Worm (Caenorhabditis elegans) whole organism, L4/young adult: ENCODE data around the gene C04G2.10.

ENCODE experiments used
- W03F9.2 ChIP-seq: fragments of 150-350 bp; optimal IDR thresholded peaks from 2 replicates; lab custom pipeline; 2014; ENCODE audit warnings: missing biosample characterization, missing genetic modification characterization
- dao-5 ChIP-seq: sonication (generic microtip); optimal IDR thresholded peaks from 2 replicates; lab custom pipeline; 2016; ENCODE audit warnings: missing genotype, missing genetic modification characterization, moderate library complexity, missing compliant biosample characterization
- him-1 ChIP-seq: sonication (generic microtip); optimal IDR thresholded peaks from 2 replicates; lab custom pipeline; 2016; ENCODE audit warnings: missing genotype, missing genetic modification reagents, missing genetic modification characterization, missing compliant biosample characterization

The C04G2.10 gene

DNA sequence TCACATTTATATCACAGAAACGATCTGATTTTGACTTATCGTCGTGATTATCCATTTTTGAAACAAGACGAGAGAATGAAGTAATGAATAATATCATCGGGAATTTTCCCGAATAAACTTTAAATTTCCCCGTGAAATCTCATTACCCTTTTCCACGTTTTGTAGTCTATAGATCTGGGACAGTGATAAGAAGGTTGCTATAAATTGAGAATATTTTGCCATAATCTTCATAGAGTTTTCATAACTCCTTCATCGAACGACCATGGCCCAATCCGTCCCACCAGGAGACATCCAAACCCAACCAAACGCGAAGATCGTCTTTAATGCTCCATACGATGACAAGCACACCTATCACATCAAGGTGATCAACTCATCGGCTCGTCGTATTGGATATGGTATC lies 20.1 kb upstream of the C04G2.10 start, which contains the start of the genes C04G2.5 and msp-36:
Gene C04G2.5 (minus strand): TSS at position 101 of the 400 bp plus-strand sequence.
Gene msp-36 (plus strand): TSS at position 263 of the 400 bp plus-strand sequence.
- TF ChIP-seq dao-5, result no peak
- no peak for TF ChIP-seq him-1 (tag; lab: Kevin White, UChicago)
- no peak for TF ChIP-seq W03F9.2 (tag; lab: Kevin White, UChicago)

DNA sequence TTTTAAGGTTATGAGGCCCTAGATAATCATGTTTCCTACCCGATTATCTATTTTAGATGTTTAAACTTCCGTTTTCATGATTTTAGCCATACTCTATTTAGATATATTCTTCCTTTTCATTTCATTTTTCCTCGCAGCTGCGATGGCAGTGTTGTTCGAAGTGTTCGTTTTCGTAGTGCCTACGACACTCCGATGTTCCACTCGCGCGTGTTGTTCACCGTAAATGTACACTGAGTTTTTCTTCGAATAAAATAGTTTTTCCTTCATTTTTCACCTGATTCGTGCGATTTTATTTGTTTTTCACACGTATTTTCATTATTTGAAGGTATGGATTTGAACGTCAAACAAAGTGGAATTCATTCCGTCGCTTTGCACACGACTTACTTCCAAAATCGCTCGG lies 18.4 kb upstream of the C04G2.10 start, which contains the start of gene dis-3:
Gene dis-3 (plus strand): TSS at position 322 of the 400 bp plus-strand sequence.
- TF ChIP-seq dao-5 (no peak), W03F9.2 (tag; lab: Kevin White, UChicago) (no peak), him-1 (tag; lab: Kevin White, UChicago) (no peak)

DNA sequence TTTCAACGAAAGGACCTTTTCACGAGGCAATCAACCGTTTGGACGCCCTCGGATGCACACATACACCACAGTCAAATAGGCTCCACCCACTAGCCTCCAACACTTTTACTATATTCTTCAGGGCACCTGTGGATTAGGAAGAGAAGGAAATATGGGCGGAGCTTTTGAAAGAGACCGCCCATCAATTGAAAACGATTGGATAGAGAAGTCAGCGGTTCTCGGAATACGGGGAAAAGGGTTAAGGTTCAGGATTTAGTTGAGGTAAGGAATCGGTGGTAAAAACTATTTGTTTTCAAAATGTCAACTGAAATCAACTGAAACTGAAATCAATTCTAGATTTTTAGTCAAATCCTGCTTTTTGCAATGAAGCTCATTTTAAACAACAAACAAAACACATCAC lies 4.8 kb upstream of the C04G2.10 start, which contains the start of gene egl-38:
Gene egl-38 (minus strand): TSS at position 101 of the 400 bp plus-strand sequence.
- no peak for TF ChIP-seq dao-5
- no peak for TF ChIP-seq W03F9.2 (tag; lab: Kevin White, UChicago)
- TF ChIP-seq him-1 (tag; lab: Kevin White, UChicago), result no peak

DNA sequence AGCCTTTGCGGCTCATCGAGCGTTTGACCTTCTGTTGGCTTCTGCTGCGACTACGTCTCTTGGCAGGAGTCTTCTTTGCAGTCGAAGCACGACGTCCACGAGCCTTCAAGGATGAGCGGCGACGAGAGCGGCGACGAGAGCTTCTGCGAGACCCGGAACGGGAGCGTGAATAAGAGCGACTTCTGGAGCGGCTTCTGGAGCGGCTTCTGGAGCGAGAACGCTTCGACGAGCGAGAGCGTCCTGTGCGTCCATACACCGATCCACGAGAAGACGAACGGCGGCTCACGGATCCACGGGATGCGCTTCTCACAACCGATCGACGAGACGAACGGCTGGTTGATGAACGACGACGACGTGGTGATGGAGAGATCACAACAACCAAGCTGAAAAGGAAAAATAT lies 4.4 kb upstream of the C04G2.10 start:
- TF ChIP-seq dao-5 (no peak), W03F9.2 (tag; lab: Kevin White, UChicago) (no peak), him-1 (tag; lab: Kevin White, UChicago) (no peak)

DNA sequence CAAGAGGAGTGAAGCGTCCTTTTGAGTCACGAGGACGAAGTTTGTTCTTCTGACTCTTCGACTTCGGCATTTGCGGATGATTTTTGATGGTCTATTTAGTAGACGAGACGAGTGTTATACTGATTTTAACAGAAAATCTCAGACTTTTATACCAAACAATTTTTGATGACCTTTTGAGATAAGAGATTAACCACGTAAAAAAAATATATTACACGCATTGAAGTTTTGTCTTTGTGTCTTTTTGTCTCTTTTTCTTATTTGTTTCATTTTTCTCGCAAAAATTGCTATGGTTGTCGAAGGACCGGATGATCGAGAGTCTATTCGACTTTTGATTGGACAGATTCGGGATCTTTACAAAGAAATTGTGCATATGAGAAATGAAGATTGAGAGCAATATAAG lies 3.8 kb upstream of the C04G2.10 start, which contains the start of gene spch-1:
Gene spch-1 (minus strand): TSS at position 101 of the 400 bp plus-strand sequence.
- TF ChIP-seq him-1 (tag; lab: Kevin White, UChicago) (no peak), dao-5 (no peak), W03F9.2 (tag; lab: Kevin White, UChicago) (no peak)

DNA sequence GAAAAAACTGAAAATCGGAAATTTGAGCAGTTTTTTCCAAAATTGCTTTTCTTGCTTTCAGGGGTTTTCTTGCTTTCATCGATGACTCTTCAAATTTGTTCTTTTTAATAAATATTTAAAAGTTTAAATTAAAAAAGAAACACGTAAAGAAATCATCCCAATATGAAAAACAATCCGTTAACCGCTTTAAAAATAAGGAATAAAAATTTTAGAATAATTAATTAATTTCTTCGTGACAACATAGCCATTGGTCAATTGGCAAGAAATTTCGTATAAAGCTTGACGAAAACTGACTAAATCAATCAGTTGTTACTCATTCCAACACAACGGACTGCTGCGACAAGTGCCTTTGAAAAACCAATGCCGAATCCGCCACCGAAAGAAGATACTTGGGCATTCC lies 2.7 kb upstream of the C04G2.10 start, which contains the start of gene nsph-3.2:
Gene nsph-3.2 (plus strand): TSS at position 301 of the 400 bp plus-strand sequence.
- TF ChIP-seq W03F9.2 (tag; lab: Kevin White, UChicago) (no peak), him-1 (tag; lab: Kevin White, UChicago) (no peak), dao-5 (no peak)

DNA sequence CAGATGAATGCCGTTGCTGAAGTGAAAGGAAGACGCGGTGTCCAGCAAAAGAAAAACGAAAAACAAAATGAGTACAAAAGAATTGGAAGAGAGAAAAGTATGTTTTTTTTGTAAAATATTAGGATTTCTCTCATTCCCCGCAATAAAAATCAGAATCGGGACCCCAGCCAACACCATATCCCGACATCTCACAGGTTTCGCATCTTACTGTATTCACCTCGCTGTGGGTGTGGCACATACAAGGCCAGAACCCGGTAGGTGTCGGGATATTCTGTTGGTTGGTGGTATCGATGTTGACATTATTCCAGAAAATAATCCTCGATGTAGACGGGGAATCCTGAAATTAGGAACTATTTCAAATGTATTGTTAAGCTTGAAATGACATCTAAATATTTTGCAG lies 1.5 kb downstream of the C04G2.10 start:
- TF ChIP-seq W03F9.2 (tag; lab: Kevin White, UChicago) (no peak), dao-5 (no peak), him-1 (tag; lab: Kevin White, UChicago) (no peak)

DNA sequence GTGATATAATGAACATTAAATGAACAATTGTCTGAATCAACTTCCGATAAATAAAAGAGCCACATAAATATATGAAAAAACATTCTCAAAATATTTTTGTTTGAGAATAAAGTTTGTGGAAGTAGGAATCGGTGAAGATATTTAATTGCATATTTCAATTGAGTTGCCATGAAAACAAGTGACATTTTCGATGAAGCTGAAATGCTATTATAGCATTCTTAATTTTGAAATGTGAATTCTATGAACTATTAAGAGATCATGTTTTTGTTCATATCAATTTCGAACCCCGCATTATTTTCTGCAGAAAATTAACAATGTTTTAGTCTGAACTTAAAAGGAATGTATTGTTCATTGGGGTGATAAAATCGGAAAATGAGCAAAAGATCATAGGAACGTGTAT lies 7.0 kb downstream of the C04G2.10 start, which contains the start of gene irld-21:
Gene irld-21 (minus strand): TSS at position 101 of the 400 bp plus-strand sequence.
- no peak for TF ChIP-seq dao-5
- no peak for TF ChIP-seq him-1 (tag; lab: Kevin White, UChicago)
- no peak for TF ChIP-seq W03F9.2 (tag; lab: Kevin White, UChicago)

DNA sequence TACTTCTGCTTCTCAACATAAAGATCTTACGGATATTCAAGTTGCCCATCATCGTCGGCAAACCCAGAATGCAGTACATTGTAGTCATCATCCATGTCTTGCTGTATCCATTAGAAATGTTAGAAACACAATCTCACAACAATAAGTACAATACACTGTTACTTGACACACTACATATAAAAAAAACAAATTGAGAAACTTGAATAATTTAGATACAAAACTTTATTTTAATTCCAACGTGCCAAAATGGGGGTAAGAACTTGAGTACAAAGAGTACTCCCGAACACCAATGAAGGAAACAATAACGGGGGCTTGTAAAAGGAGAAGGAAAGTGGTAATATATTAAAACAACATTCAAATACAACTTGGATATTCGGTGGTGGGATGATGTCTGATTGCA lies 11.3 kb downstream of the C04G2.10 start, which contains the start of gene ctf-18:
Gene ctf-18 (minus strand): TSS at position 101 of the 400 bp plus-strand sequence.
- TF ChIP-seq dao-5, result no peak
- TF ChIP-seq him-1 (tag; lab: Kevin White, UChicago), result no peak
- TF ChIP-seq W03F9.2 (tag; lab: Kevin White, UChicago), result no peak

DNA sequence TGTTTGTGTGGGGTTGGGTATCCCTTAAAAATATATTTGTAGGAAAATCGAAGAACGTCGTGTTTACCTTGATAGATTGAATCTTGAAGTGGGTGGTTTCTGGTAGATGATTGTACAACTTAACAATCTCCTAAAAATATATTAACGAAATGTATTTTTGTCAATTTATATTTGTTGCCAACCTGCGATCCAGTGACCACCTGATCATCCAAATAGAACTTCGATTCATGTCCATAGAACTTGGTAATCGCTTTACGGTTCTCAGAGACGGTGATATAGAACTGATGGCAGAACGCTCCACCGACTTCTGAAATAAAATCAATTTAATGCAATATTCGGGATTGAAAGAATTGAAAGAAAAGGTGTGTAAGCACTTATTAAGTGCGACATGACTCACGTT lies 13.2 kb downstream of the C04G2.10 start:
- TF ChIP-seq W03F9.2 (tag; lab: Kevin White, UChicago) (no peak), him-1 (tag; lab: Kevin White, UChicago) (no peak), dao-5 (no peak)

DNA sequence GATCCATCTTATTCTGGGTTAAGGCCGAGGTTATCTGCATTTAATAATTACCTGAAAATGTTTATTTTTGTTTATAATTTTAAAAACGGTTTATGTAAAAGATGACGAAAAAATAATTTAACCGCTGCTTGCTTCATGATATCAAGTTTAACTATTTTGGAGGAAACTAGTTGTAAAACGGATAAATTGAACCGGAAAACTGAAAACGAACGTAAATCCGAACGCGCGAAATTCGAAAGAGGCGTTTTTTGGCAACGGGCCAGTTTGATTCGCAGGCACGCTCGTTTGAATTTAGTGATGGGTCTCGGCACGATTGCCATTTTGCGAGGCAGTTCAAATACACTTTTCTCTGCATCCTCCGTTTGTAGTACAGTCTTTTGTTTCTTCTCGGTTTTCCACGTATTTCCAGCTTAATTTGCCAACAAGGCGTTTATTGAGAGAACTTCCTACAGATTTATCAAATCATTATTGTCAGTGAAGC lies 13.7 kb downstream of the C04G2.10 start, which contains the start of the genes gtbp-1 and K08F4.3:
Gene gtbp-1 (minus strand): TSS at position 51 of the 481 bp plus-strand sequence.
Gene K08F4.3 (plus strand): TSS at position 352 of the 481 bp plus-strand sequence.
- no peak for TF ChIP-seq him-1 (tag; lab: Kevin White, UChicago)
- peak; percentile 81 for TF ChIP-seq W03F9.2 (tag; lab: Kevin White, UChicago)

DNA sequence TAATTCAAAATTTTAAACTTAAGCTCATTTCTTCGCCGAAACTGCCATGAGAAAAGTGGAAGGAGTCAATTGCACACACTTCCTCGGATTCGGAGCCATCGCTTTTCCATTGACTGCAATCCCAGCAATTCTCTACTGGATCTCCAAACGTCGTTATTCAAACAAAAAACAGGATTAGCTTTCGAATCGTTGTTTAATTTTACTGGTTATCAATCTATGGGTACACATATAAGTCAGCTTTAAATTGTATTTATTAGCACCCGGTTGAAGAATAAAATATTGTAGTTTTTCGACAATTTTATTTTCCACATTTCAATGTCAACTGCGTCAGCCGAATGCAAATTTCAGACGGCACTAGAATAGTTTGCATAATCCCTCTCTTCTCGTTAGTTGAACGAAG lies 14.7 kb downstream of the C04G2.10 start, which contains the start of gene glt-3:
Gene glt-3 (plus strand): TSS at position 301 of the 400 bp plus-strand sequence.
- no peak for TF ChIP-seq him-1 (tag; lab: Kevin White, UChicago)
- TF ChIP-seq dao-5, result no peak
- TF ChIP-seq W03F9.2 (tag; lab: Kevin White, UChicago), result no peak

DNA sequence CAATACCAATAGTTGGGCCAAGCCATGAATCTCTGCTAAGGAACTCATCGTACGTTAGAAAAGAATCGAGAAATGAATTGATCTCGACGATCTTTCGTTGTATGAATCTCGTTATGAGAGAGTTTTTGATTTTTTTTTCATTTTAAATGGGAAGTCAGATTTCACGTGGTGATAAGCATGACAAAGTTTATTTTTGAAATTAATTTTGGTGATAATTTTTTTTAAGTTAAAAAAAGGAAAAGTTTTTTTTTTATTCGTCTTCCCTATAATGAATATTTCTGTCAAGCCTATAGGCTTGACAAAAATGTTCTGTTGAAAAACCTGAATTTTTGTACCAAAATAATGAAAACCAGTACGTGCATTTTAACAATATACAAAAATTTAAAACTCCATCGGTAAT lies 20.6 kb downstream of the C04G2.10 start, which contains the start of gene K08F4.5:
Gene K08F4.5 (minus strand): TSS at position 101 of the 400 bp plus-strand sequence.
- TF ChIP-seq him-1 (tag; lab: Kevin White, UChicago), result no peak

DNA sequence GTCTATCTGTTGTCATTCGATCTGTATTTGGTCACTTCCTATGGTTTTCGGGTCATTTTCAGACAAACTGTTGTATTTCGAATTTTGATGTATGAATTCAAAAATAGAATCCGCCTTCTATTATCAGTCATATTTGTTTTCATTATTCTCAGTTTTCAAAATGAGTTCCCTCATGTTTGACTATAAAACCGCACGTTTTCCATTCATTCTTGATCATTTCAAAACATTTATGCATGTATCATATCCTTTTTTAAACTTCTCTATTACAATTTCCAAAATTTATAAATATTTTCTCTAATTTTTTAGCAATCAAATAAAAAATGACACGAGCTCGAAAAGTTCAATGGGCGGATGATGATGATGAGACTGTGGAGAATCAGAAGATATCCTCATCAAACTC lies 22.6 kb downstream of the C04G2.10 start, which contains the start of gene K08F4.12:
Gene K08F4.12 (plus strand): TSS at position 301 of the 400 bp plus-strand sequence.
- TF ChIP-seq dao-5 (no peak), him-1 (tag; lab: Kevin White, UChicago) (no peak), W03F9.2 (tag; lab: Kevin White, UChicago) (no peak)
